Fruit fly (Drosophila melanogaster) whole organism, wandering third instar larva: Measurements from ENCODE around the gene CG32221.

Experiments
- Abd-B ChIP-seq: fragments of >200 bp; optimal IDR thresholded peaks from 2 replicates; lab custom pipeline; 2017; ENCODE audit warnings: missing biosample characterization, missing genetic modification characterization
- CG32264 ChIP-seq: fragments of 200-800 bp; sonication (Bioruptor generic); optimal IDR thresholded peaks from 2 replicates; lab custom pipeline; 2016; ENCODE audit warnings: missing biosample characterization, missing genetic modification characterization
- CG9705 ChIP-seq: fragments of 200-800 bp; sonication (Bioruptor generic); optimal IDR thresholded peaks from 2 replicates; lab custom pipeline; 2018; ENCODE audit warnings: missing biosample characterization, mild to moderate bottlenecking, missing genetic modification characterization
- CrebA ChIP-seq: fragments of 200-800 bp; sonication (Bioruptor generic); optimal IDR thresholded peaks from 2 replicates; lab custom pipeline; 2016; ENCODE audit warnings: missing biosample characterization, mild to moderate bottlenecking, missing genetic modification characterization, borderline replicate concordance
- Dif ChIP-seq: fragments of 200-275, 200-300 bp; sonication (Bioruptor generic); optimal IDR thresholded peaks from 2 replicates; lab custom pipeline; 2018; ENCODE audit warnings: missing biosample characterization, missing genetic modification characterization; ENCODE audit not compliant: partially characterized antibody
- GATAd ChIP-seq: sonication (Bioruptor generic); optimal IDR thresholded peaks from 2 replicates; lab custom pipeline; 2016; ENCODE audit warnings: missing biosample characterization, missing genetic modification characterization
- HLH106 ChIP-seq: fragments of 200-800 bp; optimal IDR thresholded peaks from 3 replicates; lab custom pipeline; 2019; ENCODE audit warnings: missing biosample characterization, mild to moderate bottlenecking, missing genetic modification characterization, moderate library complexity
- Hr78 ChIP-seq: fragments of >200 bp; optimal IDR thresholded peaks from 2 replicates; lab custom pipeline; 2017; ENCODE audit warnings: missing biosample characterization, missing genetic modification characterization
- Jra ChIP-seq: sonication (Bioruptor generic); optimal IDR thresholded peaks from 2 replicates; lab custom pipeline; 2016; ENCODE audit warnings: missing biosample characterization, missing genetic modification characterization
- Mio ChIP-seq: sonication (Bioruptor generic); optimal IDR thresholded peaks from 2 replicates; lab custom pipeline; 2016; ENCODE audit warnings: missing biosample characterization, missing genetic modification characterization
- Myc ChIP-seq: fragments of >200 bp; optimal IDR thresholded peaks from 2 replicates; lab custom pipeline; 2017
- N ChIP-seq: fragments of >200 bp; optimal IDR thresholded peaks from 2 replicates; lab custom pipeline; 2018; ENCODE audit warnings: missing biosample characterization, missing external identifiers, missing genetic modification characterization
- OdsH ChIP-seq: fragments of 200-800 bp; sonication (Bioruptor generic); optimal IDR thresholded peaks from 2 replicates; lab custom pipeline; 2016; ENCODE audit warnings: missing biosample characterization, mild to moderate bottlenecking, missing genetic modification characterization
- Rel ChIP-seq, 2 experiments: fragments of 200-800 bp; sonication (Bioruptor generic) in 1 of 2; optimal IDR thresholded peaks; 2 replicates in 1 of 2; 3 replicates in 1 of 2; lab custom pipeline; 2016 to 2019; ENCODE audit warnings: mild to moderate bottlenecking in 2 of 2, missing biosample characterization in 2 of 2, missing genetic modification characterization in 2 of 2, moderate library complexity in 1 of 2
- Sp1 ChIP-seq: fragments of 200-800 bp; sonication (Bioruptor generic); optimal IDR thresholded peaks from 3 replicates; lab custom pipeline; 2019; ENCODE audit warnings: missing biosample characterization, mild to moderate bottlenecking, missing genetic modification characterization, moderate library complexity
- Vsx2 ChIP-seq: fragments of 200-300, 225-300 bp; sonication (Bioruptor generic); optimal IDR thresholded peaks from 2 replicates; lab custom pipeline; 2018; ENCODE audit warnings: missing biosample characterization, missing genetic modification characterization; ENCODE audit not compliant: partially characterized antibody
- br ChIP-seq: fragments of 200-800 bp; sonication (Bioruptor generic); optimal IDR thresholded peaks from 2 replicates; lab custom pipeline; 2016; ENCODE audit warnings: missing biosample characterization, missing genetic modification characterization
- dsf ChIP-seq: sonication (Bioruptor generic); optimal IDR thresholded peaks from 2 replicates; lab custom pipeline; 2016; ENCODE audit warnings: missing biosample characterization, missing genetic modification characterization, borderline replicate concordance
- ey ChIP-seq: fragments of 200-800 bp; sonication (Bioruptor generic); optimal IDR thresholded peaks from 2 replicates; lab custom pipeline; 2016; ENCODE audit warnings: missing biosample characterization, missing genetic modification characterization
- foxo ChIP-seq, 2 experiments: fragments of 200-800 bp; sonication (Bioruptor generic); optimal IDR thresholded peaks; 2 replicates in 1 of 2; 3 replicates in 1 of 2; lab custom pipeline; 2016 to 2017; ENCODE audit warnings: missing biosample characterization in 2 of 2, missing genetic modification characterization in 2 of 2
- fru ChIP-seq: fragments of 200-800 bp; sonication (Bioruptor generic); optimal IDR thresholded peaks from 3 replicates; lab custom pipeline; 2016; ENCODE audit warnings: missing biosample characterization, mild to moderate bottlenecking, missing genetic modification characterization
- h ChIP-seq: fragments of 200-800 bp; sonication (Bioruptor generic); optimal IDR thresholded peaks from 3 replicates; lab custom pipeline; 2016; ENCODE audit warnings: missing biosample characterization, mild to moderate bottlenecking, missing genetic modification characterization
- lola ChIP-seq: fragments of >200 bp; optimal IDR thresholded peaks from 2 replicates; lab custom pipeline; 2017; ENCODE audit warnings: missing biosample characterization, missing genetic modification characterization
- psq ChIP-seq: fragments of 200-800 bp; sonication (Bioruptor generic); optimal IDR thresholded peaks from 3 replicates; lab custom pipeline; 2017; ENCODE audit warnings: missing biosample characterization, mild to moderate bottlenecking, missing genetic modification characterization, moderate library complexity
- sv ChIP-seq: fragments of 200-800 bp; sonication (Bioruptor generic); optimal IDR thresholded peaks from 3 replicates; lab custom pipeline; 2016; ENCODE audit warnings: missing biosample characterization, missing genetic modification characterization
- tai ChIP-seq: sonication (Bioruptor generic); optimal IDR thresholded peaks from 2 replicates; lab custom pipeline; 2016; ENCODE audit warnings: missing biosample characterization, missing genetic modification characterization
- usp ChIP-seq: fragments of >200 bp; optimal IDR thresholded peaks from 2 replicates; lab custom pipeline; 2017; ENCODE audit warnings: missing biosample characterization, missing genetic modification characterization

Gene CG32221

dm6 chr3L:19871667-19871931 lies 37.1 kb downstream of the CG32221 start:
- TF ChIP-seq Rel (GFP tag; optimal IDR thresholded peaks at IDR 0.05; lab: Kevin White, UChicago) (no peak), Rel (tag; optimal IDR thresholded peaks at IDR 0.05; lab: Kevin White, UChicago) (peak; percentile 15), dsf (GFP tag; lab: Kevin White, UChicago) (no peak)

- peak; percentile 18 for TF ChIP-seq Sp1
- no peak for TF ChIP-seq Myc
- TF ChIP-seq usp (GFP tag; lab: Kevin White, UChicago), result no peak
- no peak for TF ChIP-seq lola (GFP tag; lab: Kevin White, UChicago)
- TF ChIP-seq sv (GFP tag; lab: Kevin White, UChicago), result no peak
- no peak for TF ChIP-seq Rel (GFP tag; optimal IDR thresholded peaks at IDR 0.05; lab: Kevin White, UChicago)
- TF ChIP-seq Rel (tag; optimal IDR thresholded peaks at IDR 0.05; lab: Kevin White, UChicago), result peak; percentile 58
- TF ChIP-seq Mio, result no peak
- TF ChIP-seq tai (GFP tag; lab: Kevin White, UChicago), result no peak
- TF ChIP-seq dsf (GFP tag; lab: Kevin White, UChicago), result no peak
- no peak for TF ChIP-seq fru (GFP tag; lab: Kevin White, UChicago)
- no peak for TF ChIP-seq N (GFP tag; lab: Kevin White, UChicago)
- no peak for TF ChIP-seq CG32264 (GFP tag; lab: Kevin White, UChicago)
- TF ChIP-seq OdsH (GFP tag; lab: Kevin White, UChicago), result no peak
- no peak for TF ChIP-seq ey (GFP tag; lab: Kevin White, UChicago)
- no peak for TF ChIP-seq Hr78 (GFP tag; lab: Kevin White, UChicago)
- no peak for TF ChIP-seq Abd-B
- no peak for TF ChIP-seq HLH106 (tag; lab: Kevin White, UChicago)
- no peak for TF ChIP-seq Dif
- no peak for TF ChIP-seq foxo (GFP tag; optimal IDR thresholded peaks at IDR 0.05; lab: Kevin White, UChicago)
- TF ChIP-seq h (GFP tag; lab: Kevin White, UChicago), result peak; percentile 88
- no peak for TF ChIP-seq GATAd (GFP tag; lab: Kevin White, UChicago)
- no peak for TF ChIP-seq CrebA (GFP tag; lab: Kevin White, UChicago)
- peak; percentile 33 for TF ChIP-seq br
- no peak for TF ChIP-seq Jra (GFP tag; lab: Kevin White, UChicago)
- peak; percentile 29 for TF ChIP-seq psq (GFP tag; lab: Kevin White, UChicago)
- TF ChIP-seq Vsx2 (GFP tag; lab: Kevin White, UChicago), result peak; percentile 94
Observed at dm6 chr3L:19872465-19872883, 38.0 kb downstream of the CG32221 start.

DNA sequence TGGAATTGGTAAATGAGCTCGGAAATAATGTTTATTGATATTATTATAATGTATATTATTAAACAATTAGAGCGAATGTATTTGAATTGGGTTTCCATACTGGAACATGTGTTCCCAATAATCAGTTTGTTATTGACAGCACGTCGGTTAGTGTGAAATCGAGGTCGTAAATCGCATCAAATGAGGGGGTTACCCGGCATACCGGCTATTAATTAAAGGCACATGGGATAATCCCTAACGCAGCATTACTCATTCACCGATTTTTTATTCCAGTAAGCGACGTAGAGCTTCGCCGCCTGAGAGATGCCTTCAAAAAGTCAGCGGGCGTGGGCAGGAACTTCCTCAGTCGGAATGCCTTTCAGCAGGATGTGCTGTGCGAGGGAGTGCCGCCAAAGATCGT lies 39.0 kb downstream of the CG32221 start:
- TF ChIP-seq CG9705 (GFP tag; lab: Kevin White, UChicago) (no peak), Rel (GFP tag; optimal IDR thresholded peaks at IDR 0.05; lab: Kevin White, UChicago) (no peak), Rel (tag; optimal IDR thresholded peaks at IDR 0.05; lab: Kevin White, UChicago) (peak; percentile 91)
- TF ChIP-seq, all 38 proteins: peak for 1
